Fruit fly (Drosophila melanogaster) whole organism, embryonic: ENCODE measurements around the gene scrt.

Experiments used
- Antp ChIP-seq: fragments of 200-800 bp; sonication (Bioruptor generic); optimal IDR thresholded peaks from 3 replicates; lab custom pipeline; 2016; ENCODE audit warnings: missing biosample characterization, missing genetic modification characterization
- Asciz ChIP-seq: fragments of 200-800 bp; sonication (Bioruptor generic); optimal IDR thresholded peaks from 2 replicates; lab custom pipeline; 2017; ENCODE audit warnings: missing biosample characterization, mild to moderate bottlenecking, missing genetic modification characterization, missing genetic modification reagents
- BEAF-32 ChIP-seq: fragments of 200-800 bp; sonication (Bioruptor generic); optimal IDR thresholded peaks from 3 replicates; lab custom pipeline; 2017; ENCODE audit warnings: missing biosample characterization, missing genetic modification characterization, mild to moderate bottlenecking, moderate library complexity, missing genetic modification reagents
- Bgb ChIP-seq: fragments of 200-800 bp; sonication (Bioruptor generic); IDR thresholded peaks from 2 replicates; pipeline ENCODE4 v1.3.6; 2022; ENCODE audit warnings: missing biosample characterization, missing genetic modification characterization; ENCODE audit not compliant: partially characterized antibody
- CG10366 ChIP-seq: fragments of 200-800 bp; sonication (Bioruptor generic); IDR thresholded peaks from 2 replicates; pipeline ENCODE4 v1.3.6; 2022; ENCODE audit warnings: missing biosample characterization, missing genetic modification characterization
- CG11085 ChIP-seq: fragments of 200-800 bp; sonication (Bioruptor generic); IDR thresholded peaks from 2 replicates; pipeline ENCODE4 v1.3.6; 2022; ENCODE audit warnings: missing biosample characterization, missing genetic modification characterization
- CG13775 ChIP-seq: fragments of 200-800 bp; sonication (Bioruptor generic); optimal IDR thresholded peaks from 3 replicates; lab custom pipeline; 2017; ENCODE audit warnings: missing biosample characterization, mild to moderate bottlenecking, missing genetic modification characterization
- CG14441 ChIP-seq: fragments of 200-800 bp; sonication (Bioruptor generic); IDR thresholded peaks from 2 replicates; pipeline ENCODE4 v1.3.6; 2022; ENCODE audit warnings: missing biosample characterization, missing genetic modification characterization
- CG1529 ChIP-seq: fragments of 200-800 bp; sonication (Bioruptor generic); optimal IDR thresholded peaks from 3 replicates; lab custom pipeline; 2018; ENCODE audit warnings: missing biosample characterization, missing genetic modification characterization
- CG31365 ChIP-seq: fragments of 200-800 bp; sonication (Bioruptor generic); optimal IDR thresholded peaks from 2 replicates; lab custom pipeline; 2018; ENCODE audit warnings: missing biosample characterization, mild to moderate bottlenecking, missing genetic modification characterization
- CG6175 ChIP-seq: fragments of 200-800 bp; sonication (Bioruptor generic); IDR thresholded peaks from 3 replicates; pipeline ENCODE4 v1.3.6; 2022; ENCODE audit warnings: missing biosample characterization, missing genetic modification characterization
- CG7745 ChIP-seq: fragments of 200-800 bp; sonication (Bioruptor generic); optimal IDR thresholded peaks from 2 replicates; lab custom pipeline; 2018; ENCODE audit warnings: missing biosample characterization, mild to moderate bottlenecking, missing genetic modification characterization, moderate library complexity
- CG8924 ChIP-seq: fragments of 200-800 bp; optimal IDR thresholded peaks from 3 replicates; lab custom pipeline; 2019; ENCODE audit warnings: missing biosample characterization, mild to moderate bottlenecking, missing genetic modification characterization, moderate library complexity
- CG9437 ChIP-seq: fragments of 200-800 bp; sonication (Bioruptor generic); optimal IDR thresholded peaks from 2 replicates; lab custom pipeline; 2018; ENCODE audit warnings: missing biosample characterization, mild to moderate bottlenecking, missing genetic modification characterization
- CG9932 ChIP-seq: fragments of 200-800 bp; sonication (Bioruptor generic); IDR thresholded peaks from 2 replicates; pipeline ENCODE4 v1.3.6; 2022; ENCODE audit warnings: missing biosample characterization, missing genetic modification characterization
- CoRest ChIP-seq: fragments of 200-800 bp; sonication (Bioruptor generic); optimal IDR thresholded peaks from 3 replicates; lab custom pipeline; 2018; ENCODE audit warnings: missing biosample characterization, mild to moderate bottlenecking, missing genetic modification characterization, moderate library complexity
- Dad ChIP-seq: fragments of 200-800 bp; sonication (Bioruptor generic); optimal IDR thresholded peaks from 3 replicates; lab custom pipeline; 2016; ENCODE audit warnings: missing biosample characterization, missing genetic modification characterization
- Dll ChIP-seq: fragments of 200-800 bp; sonication (Bioruptor generic); IDR thresholded peaks from 4 replicates; pipeline ENCODE4 v1.3.6; 2022; ENCODE audit warnings: missing biosample characterization, missing genetic modification characterization; ENCODE audit not compliant: partially characterized antibody
- E2f2 ChIP-seq: fragments of 200-800 bp; sonication (Bioruptor generic); IDR thresholded peaks from 2 replicates; pipeline ENCODE4 v1.3.6; 2022; ENCODE audit warnings: missing biosample characterization, missing genetic modification characterization
- Ets97D ChIP-seq: fragments of 200-800 bp; sonication (Bioruptor generic); optimal IDR thresholded peaks from 3 replicates; lab custom pipeline; 2016; ENCODE audit warnings: missing biosample characterization, missing genetic modification characterization
- Fer1 ChIP-seq: fragments of 200-800 bp; sonication (Bioruptor generic); optimal IDR thresholded peaks from 2 replicates; lab custom pipeline; 2017; ENCODE audit warnings: missing biosample characterization, mild to moderate bottlenecking, missing genetic modification characterization
- HmgD ChIP-seq: fragments of 200-800 bp; sonication (Bioruptor generic); optimal IDR thresholded peaks from 3 replicates; lab custom pipeline; 2016; ENCODE audit warnings: missing biosample characterization, missing genetic modification characterization
- Hmx ChIP-seq: fragments of 200-800 bp; sonication (Bioruptor generic); optimal IDR thresholded peaks from 2 replicates; lab custom pipeline; 2016; ENCODE audit warnings: missing biosample characterization, missing genetic modification characterization
- Lim3 ChIP-seq: fragments of 200-800 bp; sonication (Bioruptor generic); IDR thresholded peaks from 2 replicates; pipeline ENCODE4 v1.3.6; 2022; ENCODE audit warnings: missing biosample characterization, missing genetic modification characterization
- MTF-1 ChIP-seq: fragments of 200-800 bp; sonication (Bioruptor generic); optimal IDR thresholded peaks from 2 replicates; lab custom pipeline; 2018; ENCODE audit warnings: missing biosample characterization, mild to moderate bottlenecking, missing genetic modification characterization, borderline replicate concordance
- Oli ChIP-seq: fragments of 200-800 bp; sonication (Bioruptor generic); optimal IDR thresholded peaks from 2 replicates; lab custom pipeline; 2018; ENCODE audit warnings: missing biosample characterization, mild to moderate bottlenecking, missing genetic modification characterization, moderate library complexity
- Opbp ChIP-seq: fragments of 200-800 bp; sonication (Bioruptor generic); IDR thresholded peaks from 3 replicates; pipeline ENCODE4 v1.3.6; 2022; ENCODE audit warnings: missing biosample characterization, missing genetic modification characterization; ENCODE audit not compliant: partially characterized antibody
- Ptx1 ChIP-seq: fragments of 200-800 bp; sonication (Bioruptor generic); IDR thresholded peaks from 2 replicates; pipeline ENCODE4 v1.3.6; 2022; ENCODE audit warnings: missing biosample characterization, missing genetic modification characterization
- Rfx ChIP-seq: fragments of 200-800 bp; sonication (Bioruptor generic); IDR thresholded peaks from 2 replicates; pipeline ENCODE4 v1.3.6; 2022; ENCODE audit warnings: missing biosample characterization, missing genetic modification characterization
- Sox102F ChIP-seq: fragments of 200-800 bp; sonication (Bioruptor generic); optimal IDR thresholded peaks from 2 replicates; lab custom pipeline; 2018; ENCODE audit warnings: missing biosample characterization, mild to moderate bottlenecking, missing genetic modification characterization, moderate library complexity
- Taf1 ChIP-seq: fragments of 200-800 bp; sonication (Bioruptor generic); IDR thresholded peaks from 2 replicates; pipeline ENCODE4 v1.3.6; 2022; ENCODE audit warnings: missing biosample characterization, missing genetic modification characterization
- ash1 ChIP-seq: fragments of 200-800 bp; sonication (Bioruptor generic); optimal IDR thresholded peaks from 2 replicates; lab custom pipeline; 2018; ENCODE audit warnings: missing biosample characterization, mild to moderate bottlenecking, missing genetic modification characterization
- bsh ChIP-seq, 2 experiments: fragments of 200-800 bp; sonication (Bioruptor generic); optimal IDR thresholded peaks; 2 replicates each; lab custom pipeline; 2017 to 2018; ENCODE audit warnings: mild to moderate bottlenecking in 2 of 2, missing biosample characterization in 2 of 2, missing genetic modification characterization in 2 of 2, moderate library complexity in 1 of 2
- crp ChIP-seq, 2 experiments: fragments of 200-800 bp; sonication (Bioruptor generic); optimal IDR thresholded peaks; 2 replicates in 1 of 2; 3 replicates in 1 of 2; lab custom pipeline; 2017; ENCODE audit warnings: missing biosample characterization in 2 of 2, missing genetic modification characterization in 2 of 2, mild to moderate bottlenecking in 1 of 2, moderate library complexity in 1 of 2
- esg ChIP-seq: fragments of 200-800 bp; sonication (Bioruptor generic); conservative IDR thresholded peaks from 2 replicates; pipeline ENCODE4 v1.3.6; 2022; ENCODE audit warnings: missing biosample characterization, missing genetic modification characterization
- fru ChIP-seq: fragments of >200 bp; optimal IDR thresholded peaks from 2 replicates; lab custom pipeline; 2017
- gt ChIP-seq: fragments of 200-800 bp; sonication (Bioruptor generic); IDR thresholded peaks from 2 replicates; pipeline ENCODE4 v1.3.6; 2022; ENCODE audit warnings: missing biosample characterization, missing genetic modification characterization
- hkb ChIP-seq, 2 experiments: fragments of 200-800 bp in 1 of 2; fragments of >200 bp in 1 of 2; sonication (Bioruptor generic) in 1 of 2; IDR thresholded peaks in 1 of 2; optimal IDR thresholded peaks in 1 of 2; 2 replicates each; pipeline versions ENCODE4 v1.3.6 to Lab custom; 2017 to 2022; ENCODE audit warnings: missing biosample characterization in 1 of 2, missing genetic modification characterization in 1 of 2
- insv ChIP-seq, 2 experiments: fragments of 200-800 bp; sonication (Bioruptor generic); optimal IDR thresholded peaks; 3 replicates each; lab custom pipeline; 2016 to 2018; ENCODE audit warnings: missing biosample characterization in 2 of 2, missing genetic modification characterization in 2 of 2
- lab ChIP-seq: fragments of 200-800 bp; sonication (Bioruptor generic); optimal IDR thresholded peaks from 3 replicates; lab custom pipeline; 2017; ENCODE audit warnings: missing biosample characterization, missing genetic modification characterization, mild to moderate bottlenecking, moderate library complexity, missing genetic modification reagents
- pfk ChIP-seq: fragments of 200-800 bp; sonication (Bioruptor generic); optimal IDR thresholded peaks from 2 replicates; lab custom pipeline; 2018; ENCODE audit warnings: missing biosample characterization, mild to moderate bottlenecking, missing genetic modification characterization, moderate library complexity
- pzg ChIP-seq: fragments of 200-800 bp; sonication (Bioruptor generic); optimal IDR thresholded peaks from 3 replicates; lab custom pipeline; 2018; ENCODE audit warnings: missing biosample characterization, mild to moderate bottlenecking, missing genetic modification characterization, moderate library complexity
- so ChIP-seq: fragments of 200-800 bp; sonication (Bioruptor generic); IDR thresholded peaks from 3 replicates; pipeline ENCODE4 v1.3.6; 2022; ENCODE audit warnings: missing biosample characterization, missing genetic modification characterization
- tap ChIP-seq: fragments of 200-800 bp; optimal IDR thresholded peaks from 3 replicates; lab custom pipeline; 2019; ENCODE audit warnings: missing biosample characterization, mild to moderate bottlenecking, missing genetic modification characterization, moderate library complexity
- vvl ChIP-seq: fragments of 200-800 bp; sonication (Bioruptor generic); IDR thresholded peaks from 2 replicates; pipeline ENCODE4 v1.3.6; 2022; ENCODE audit warnings: missing biosample characterization, missing genetic modification characterization
- zen ChIP-seq: fragments of 200-800 bp; sonication (Bioruptor generic); optimal IDR thresholded peaks from 3 replicates; lab custom pipeline; 2018; ENCODE audit warnings: missing biosample characterization, mild to moderate bottlenecking, missing genetic modification characterization, moderate library complexity
- zf30C ChIP-seq: fragments of 200-800 bp; sonication (Bioruptor generic); optimal IDR thresholded peaks from 3 replicates; lab custom pipeline; 2018; ENCODE audit warnings: missing biosample characterization, mild to moderate bottlenecking, missing genetic modification characterization

The scrt gene

DNA sequence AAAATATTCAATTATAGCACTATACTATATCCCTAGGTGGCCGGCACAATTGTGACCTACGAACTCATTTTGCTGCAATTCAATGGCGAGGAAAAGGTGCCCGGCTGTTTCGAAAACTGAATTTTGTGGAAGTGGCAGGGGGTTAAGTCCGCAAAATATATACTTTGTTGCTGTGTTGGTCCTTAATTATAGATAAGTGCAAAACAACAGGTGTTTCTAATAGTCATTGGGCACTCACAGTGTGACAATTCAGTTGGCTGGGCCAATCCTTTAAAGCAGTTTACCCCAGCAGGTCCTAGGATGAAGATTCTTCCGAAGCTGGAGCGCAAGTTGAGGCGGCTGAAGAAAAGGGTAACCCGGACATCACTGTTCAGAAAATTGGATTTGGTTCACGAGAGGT lies 51.8 kb downstream of the scrt start, which contains the start of gene Gr64f:
Gene Gr64f, plus strand, starts transcription at position 301 of the 400 bp plus-strand sequence.
- TF ChIP-seq CG9437 (GFP tag; lab: Kevin White, UChicago) (no peak), ash1 (GFP tag; lab: Kevin White, UChicago) (no peak), zen (tag; lab: Kevin White, UChicago) (peak; percentile 21), Dll (GFP tag; lab: Robert Waterston, UW) (no peak), Lim3 (GFP tag; lab: Robert Waterston, UW) (no peak)

dm6 chr3L:4040247-4040925 lies 56.7 kb downstream of the scrt start, which contains the start of the genes CG11593 and Rcd5:
Gene CG11593, minus strand, starts transcription at chr3L:4040482.
Gene Rcd5, plus strand, starts transcription at chr3L:4040529.
- no peak for TF ChIP-seq tap (tag; lab: Kevin White, UChicago)
- TF ChIP-seq Oli, result peak; percentile 59
- no peak for TF ChIP-seq CG1529 (GFP tag; lab: Kevin White, UChicago)
- no peak for TF ChIP-seq Opbp (GFP tag; lab: Robert Waterston, UW)
- TF ChIP-seq CG6175, result peak; percentile 70; the same call in 2 of the 3 replicates
- TF ChIP-seq Dad, result no peak
- peak; percentile 66 for TF ChIP-seq pzg (GFP tag; lab: Kevin White, UChicago)
- no peak for TF ChIP-seq CG31365 (tag; lab: Kevin White, UChicago)
- peak in 1 of 2 experiments; percentile 19 for TF ChIP-seq insv (GFP tag; optimal IDR thresholded peaks at IDR 0.05; lab: Kevin White, UChicago)
- peak; percentile 65 for TF ChIP-seq Sox102F (GFP tag; lab: Kevin White, UChicago)
- TF ChIP-seq esg (GFP tag; lab: Robert Waterston, UW), result peak; percentile 81
- peak; percentile 25 for TF ChIP-seq Ets97D (GFP tag; lab: Kevin White, UChicago)
- peak; percentile 84 for TF ChIP-seq CG13775 (GFP tag; lab: Kevin White, UChicago)
- peak; percentile 10 for TF ChIP-seq zf30C
- TF ChIP-seq CG7745 (tag; lab: Kevin White, UChicago), result no peak
- peak; percentile 82 for TF ChIP-seq CG10366 (GFP tag; lab: Robert Waterston, UW)
- peak; percentile 61 for TF ChIP-seq CG8924 (tag; lab: Kevin White, UChicago)
- peak; percentile 38 for TF ChIP-seq Antp
- TF ChIP-seq Rfx (GFP tag; lab: Robert Waterston, UW), result peak; percentile 89
- TF ChIP-seq pfk (GFP tag; lab: Kevin White, UChicago), result no peak
- peak; percentile 91 for TF ChIP-seq Ptx1 (GFP tag; lab: Robert Waterston, UW)
- no peak for TF ChIP-seq Hmx (GFP tag; lab: Kevin White, UChicago)
- no peak for TF ChIP-seq HmgD (GFP tag; lab: Kevin White, UChicago)
- peak; percentile 22; the same call in 1 of the 2 replicates for TF ChIP-seq CG11085 (GFP tag; lab: Robert Waterston, UW)
- peak in 1 of 2 experiments; percentile 66 for TF ChIP-seq crp (GFP tag; optimal IDR thresholded peaks at IDR 0.05; lab: Kevin White, UChicago)
- no peak for TF ChIP-seq Fer1 (GFP tag; lab: Kevin White, UChicago)
- peak; percentile 63 for TF ChIP-seq E2f2
- no peak for TF ChIP-seq fru (lab: Kevin White, UChicago)
- peak; percentile 69 for TF ChIP-seq Taf1 (GFP tag; lab: Robert Waterston, UW)
- peak; percentile 85 for TF ChIP-seq CG14441
- TF ChIP-seq so (GFP tag; lab: Robert Waterston, UW), result no peak
- TF ChIP-seq gt, result peak; percentile 41; the same call in 1 of the 2 replicates
- TF ChIP-seq CG9932 (GFP tag; lab: Robert Waterston, UW), result peak; percentile 92
- TF ChIP-seq hkb (optimal IDR thresholded peaks at IDR 0.05; lab: Kevin White, UChicago), result peak; percentile 88
- TF ChIP-seq hkb (GFP tag; IDR thresholded peaks at IDR 0.05; lab: Robert Waterston, UW), result peak; percentile 47
- peak; percentile 83 for TF ChIP-seq vvl (GFP tag; lab: Robert Waterston, UW)
- no peak for TF ChIP-seq Asciz
- TF ChIP-seq MTF-1 (GFP tag; lab: Kevin White, UChicago), result no peak
- TF ChIP-seq bsh (GFP tag; optimal IDR thresholded peaks at IDR 0.05; lab: Kevin White, UChicago), result no peak
- peak; percentile 44 for TF ChIP-seq BEAF-32 (GFP tag; lab: Kevin White, UChicago)
- TF ChIP-seq lab, result peak; percentile 77
- peak; percentile 83 for TF ChIP-seq CoRest (tag; lab: Kevin White, UChicago)
- TF ChIP-seq Bgb, result 0 out of 2 replicates have a peak, but pooled peaks have one; percentile 12
